Worm (Caenorhabditis elegans) whole organism, L4 larva: ENCODE results near the gene pqn-37.

Experiments used
- D1046.2 ChIP-seq: fragments of 200-800 bp; sonication (Bioruptor generic); IDR thresholded peaks from 2 replicates; pipeline ENCODE4 v1.3.6; 2022; ENCODE audit warnings: missing genetic modification characterization, missing compliant biosample characterization
- F10B5.3 ChIP-seq: sonication (generic microtip); optimal IDR thresholded peaks from 2 replicates; lab custom pipeline; 2016; ENCODE audit warnings: mild to moderate bottlenecking, missing genetic modification characterization, missing compliant biosample characterization
- F26F4.8 ChIP-seq: fragments of 200-800 bp; sonication (Bioruptor generic); conservative IDR thresholded peaks from 2 replicates; pipeline ENCODE4 v1.3.6; 2022; ENCODE audit warnings: missing genetic modification characterization, missing compliant biosample characterization
- R02D3.7 ChIP-seq: fragments of 150-350 bp; sonication (generic microtip); optimal IDR thresholded peaks from 3 replicates; lab custom pipeline; 2014; ENCODE audit warnings: missing biosample characterization, missing genetic modification characterization
- Y48G9A.11 ChIP-seq: fragments of 200-800 bp; sonication (Bioruptor generic); IDR thresholded peaks from 2 replicates; pipeline ENCODE4 v1.3.6; 2022; ENCODE audit warnings: missing genetic modification reagents, missing genetic modification characterization, missing compliant biosample characterization
- aha-1 ChIP-seq: fragments of 150-350 bp; peaks from one replicate; lab custom pipeline; 2014; ENCODE audit warnings: missing biosample characterization, missing genetic modification characterization
- aly-2 ChIP-seq: sonication (generic microtip); optimal IDR thresholded peaks from 2 replicates; lab custom pipeline; 2018; ENCODE audit warnings: missing biosample characterization, missing genetic modification characterization
- attf-4 ChIP-seq: sonication (generic microtip); optimal IDR thresholded peaks from 3 replicates; lab custom pipeline; 2017; ENCODE audit warnings: missing biosample characterization, missing genetic modification characterization
- cey-2 ChIP-seq: sonication (generic microtip); optimal IDR thresholded peaks from 3 replicates; lab custom pipeline; 2017; ENCODE audit warnings: missing genetic modification characterization, mild to moderate bottlenecking, missing compliant biosample characterization, antibody characterized with exemption, borderline replicate concordance; ENCODE audit not compliant: insufficient read depth
- daf-12 ChIP-seq: fragments of 150-350 bp; optimal IDR thresholded peaks from 2 replicates; lab custom pipeline; 2014; ENCODE audit warnings: missing biosample characterization, missing genetic modification reagents, missing genetic modification characterization
- daf-16 ChIP-seq, 3 experiments: sonication (generic microtip); optimal IDR thresholded peaks; 2 replicates each; lab custom pipeline; 2016 to 2017; ENCODE audit warnings: missing genetic modification characterization in 3 of 3, missing genetic modification reagents in 3 of 3, mild to moderate bottlenecking in 2 of 3, missing compliant biosample characterization in 2 of 3, missing biosample characterization in 1 of 3, moderate library complexity in 1 of 3
- daf-19 ChIP-seq: fragments of 200-800 bp; sonication (Bioruptor generic); conservative IDR thresholded peaks from 2 replicates; pipeline ENCODE4 v1.3.6; 2022; ENCODE audit warnings: missing genetic modification characterization, missing compliant biosample characterization
- dmd-6 ChIP-seq: fragments of 200-800 bp; sonication (Bioruptor generic); IDR thresholded peaks from 2 replicates; pipeline ENCODE4 v1.3.6; 2022; ENCODE audit warnings: missing genetic modification reagents, missing genetic modification characterization, missing compliant biosample characterization
- dve-1 ChIP-seq: sonication (generic microtip); optimal IDR thresholded peaks from 2 replicates; lab custom pipeline; 2017; ENCODE audit warnings: antibody characterized with exemption, mild to moderate bottlenecking, missing genetic modification characterization, missing compliant biosample characterization; ENCODE audit not compliant: insufficient read depth
- egl-43 ChIP-seq: fragments of 200-800 bp; sonication (Bioruptor generic); IDR thresholded peaks from 2 replicates; pipeline ENCODE4 v1.3.6; 2022; ENCODE audit warnings: missing genetic modification reagents, missing genetic modification characterization, missing compliant biosample characterization
- hif-1 ChIP-seq, 2 experiments: sonication (generic microtip); optimal IDR thresholded peaks; 2 replicates each; lab custom pipeline; 2016 to 2017; ENCODE audit warnings: missing compliant biosample characterization in 2 of 2, missing genetic modification characterization in 2 of 2, missing genetic modification reagents in 2 of 2, missing genotype in 2 of 2, mild to moderate bottlenecking in 1 of 2
- hlh-11 ChIP-seq: fragments of 200-800 bp; sonication (Bioruptor generic); optimal IDR thresholded peaks from 2 replicates; lab custom pipeline; 2018; ENCODE audit warnings: mild to moderate bottlenecking, missing genetic modification characterization, missing compliant biosample characterization
- hmg-1.1 ChIP-seq: fragments of 200-800 bp; sonication (Bioruptor generic); IDR thresholded peaks from 2 replicates; pipeline ENCODE4 v1.3.6; 2022; ENCODE audit warnings: missing genetic modification reagents, missing genetic modification characterization, missing compliant biosample characterization
- jun-1 ChIP-seq: fragments of 150-350 bp; optimal IDR thresholded peaks from 2 replicates; lab custom pipeline; 2014; ENCODE audit warnings: missing biosample characterization, missing genetic modification reagents, missing genetic modification characterization
- lin-39 ChIP-seq: fragments of 150-350 bp; optimal IDR thresholded peaks from 2 replicates; lab custom pipeline; 2014; ENCODE audit warnings: missing biosample characterization, missing genetic modification reagents, missing genetic modification characterization
- lir-3 ChIP-seq: sonication (generic microtip); optimal IDR thresholded peaks from 2 replicates; lab custom pipeline; 2016; ENCODE audit warnings: mild to moderate bottlenecking, missing genetic modification characterization, missing compliant biosample characterization
- madf-9 ChIP-seq: fragments of 200-800 bp; sonication (Bioruptor generic); conservative IDR thresholded peaks from 2 replicates; pipeline ENCODE4 v1.3.6; 2022; ENCODE audit warnings: missing genetic modification reagents, missing genetic modification characterization, missing compliant biosample characterization
- mdt-29 ChIP-seq: fragments of 200-800 bp; sonication (Bioruptor generic); IDR thresholded peaks from 2 replicates; pipeline ENCODE4 v1.3.6; 2022; ENCODE audit warnings: missing genetic modification reagents, missing genetic modification characterization, missing compliant biosample characterization
- mep-1 ChIP-seq: fragments of 150-350 bp; sonication (generic microtip); optimal IDR thresholded peaks from 3 replicates; lab custom pipeline; 2014; ENCODE audit warnings: missing biosample characterization, missing genetic modification characterization
- mxl-3 ChIP-seq: fragments of 200-800 bp; sonication (Bioruptor generic); optimal IDR thresholded peaks from 2 replicates; lab custom pipeline; 2018; ENCODE audit warnings: mild to moderate bottlenecking, missing genetic modification characterization, missing compliant biosample characterization
- nhr-102 ChIP-seq: sonication (generic microtip); optimal IDR thresholded peaks from 2 replicates; lab custom pipeline; 2016; ENCODE audit warnings: mild to moderate bottlenecking, missing genetic modification characterization, moderate library complexity, missing compliant biosample characterization
- nhr-28 ChIP-seq: fragments of 150-350 bp; optimal IDR thresholded peaks from 2 replicates; lab custom pipeline; 2014; ENCODE audit warnings: missing biosample characterization, missing genetic modification characterization
- nhr-76 ChIP-seq: fragments of 150-350 bp; optimal IDR thresholded peaks from 2 replicates; lab custom pipeline; 2014; ENCODE audit warnings: missing biosample characterization, missing genetic modification characterization
- php-3 ChIP-seq: fragments of 200-800 bp; sonication (Bioruptor generic); IDR thresholded peaks from 2 replicates; pipeline ENCODE4 v1.3.6; 2022; ENCODE audit warnings: missing genetic modification reagents, missing genetic modification characterization, missing compliant biosample characterization
- pqm-1 ChIP-seq: sonication (generic microtip); optimal IDR thresholded peaks from 2 replicates; lab custom pipeline; 2017; ENCODE audit warnings: missing biosample characterization, missing genetic modification characterization
- saeg-2 ChIP-seq: fragments of 200-800 bp; sonication (Bioruptor generic); IDR thresholded peaks from 2 replicates; pipeline ENCODE4 v1.3.6; 2022; ENCODE audit warnings: missing genetic modification reagents, missing genetic modification characterization, missing compliant biosample characterization
- set-16 ChIP-seq: fragments of 200-800 bp; sonication (Bioruptor generic); IDR thresholded peaks from 2 replicates; pipeline ENCODE4 v1.3.6; 2022; ENCODE audit warnings: missing genetic modification reagents, missing genetic modification characterization, missing compliant biosample characterization
- snpc-1.2 ChIP-seq: fragments of 200-800 bp; sonication (Bioruptor generic); IDR thresholded peaks from 2 replicates; pipeline ENCODE4 v1.3.6; 2022; ENCODE audit warnings: missing genetic modification reagents, missing genetic modification characterization, missing compliant biosample characterization
- spr-3 ChIP-seq: fragments of 200-800 bp; sonication (Bioruptor generic); optimal IDR thresholded peaks from 2 replicates; lab custom pipeline; 2018; ENCODE audit warnings: mild to moderate bottlenecking, missing genetic modification characterization, missing compliant biosample characterization
- tag-97 ChIP-seq: fragments of 200-800 bp; sonication (Bioruptor generic); IDR thresholded peaks from 2 replicates; pipeline ENCODE4 v1.3.6; 2022; ENCODE audit warnings: missing genetic modification characterization, missing compliant biosample characterization
- unc-62 ChIP-seq, 3 experiments: fragments of 150-350 bp in 1 of 3; sonication (generic microtip); optimal IDR thresholded peaks in 2 of 3; peaks in 1 of 3; 1 replicate in 1 of 3; 2 replicates in 2 of 3; lab custom pipeline; 2014 to 2017; ENCODE audit warnings: missing biosample characterization in 3 of 3, missing genetic modification characterization in 3 of 3, missing genetic modification reagents in 3 of 3, missing genotype in 1 of 3
- zag-1 ChIP-seq: fragments of 150-350 bp; optimal IDR thresholded peaks from 2 replicates; lab custom pipeline; 2014; ENCODE audit warnings: missing biosample characterization, missing genetic modification characterization
- ztf-11 ChIP-seq: fragments of 150-350 bp; optimal IDR thresholded peaks from 2 replicates; lab custom pipeline; 2014; ENCODE audit warnings: missing biosample characterization, missing genetic modification characterization
- ztf-7 ChIP-seq: fragments of 150-350 bp; optimal IDR thresholded peaks from 2 replicates; lab custom pipeline; 2014; ENCODE audit warnings: missing biosample characterization, missing genetic modification characterization

pqn-37 gene

ce11 chrX:3220267-3220666 lies 30.1 kb downstream of the pqn-37 start, which contains the start of gene rgl-1:
Gene rgl-1 (minus strand): TSS chrX:3220367.
- TF ChIP-seq Y48G9A.11 (no peak), unc-62 (GFP tag; optimal IDR thresholded peaks at IDR 0.05 in 1 of 2; lab: Kevin White, UChicago) (peak in 1 of 2 experiments; percentile 60), unc-62 (tag; optimal IDR thresholded peaks at IDR 0.05; lab: Kevin White, UChicago) (no peak)

- TF ChIP-seq nhr-102 (tag; lab: Kevin White, UChicago) (no peak), mdt-29 (GFP tag; lab: Robert Waterston, UW) (no peak), zag-1 (tag; lab: Kevin White, UChicago) (no peak), D1046.2 (GFP tag; lab: Robert Waterston, UW) (no peak), mxl-3 (GFP tag; lab: Kevin White, UChicago) (peak; percentile 53), F10B5.3 (tag; lab: Kevin White, UChicago) (no peak), attf-4 (tag; lab: Kevin White, UChicago) (no peak), daf-12 (no peak), ztf-11 (tag; lab: Kevin White, UChicago) (no peak), lir-3 (tag; lab: Kevin White, UChicago) (no peak), php-3 (peak; percentile 36; the same call in 1 of the 2 replicates), tag-97 (GFP tag; lab: Robert Waterston, UW) (no peak), dmd-6 (no peak; the same call in 1 of the 2 replicates), pqm-1 (tag; lab: Kevin White, UChicago) (peak; percentile 51), snpc-1.2 (GFP tag; lab: Robert Waterston, UW) (no peak), nhr-28 (tag; lab: Kevin White, UChicago) (peak; percentile 54), hmg-1.1 (GFP tag; lab: Robert Waterston, UW) (no peak), jun-1 (tag; lab: Kevin White, UChicago) (no peak), saeg-2 (GFP tag; lab: Robert Waterston, UW) (no peak), daf-16 (GFP tag; optimal IDR thresholded peaks at IDR 0.05; lab: Kevin White, UChicago) (no peak), daf-16 (tag; optimal IDR thresholded peaks at IDR 0.05; lab: Kevin White, UChicago) (peak; percentile 14), nhr-76 (tag; lab: Kevin White, UChicago) (no peak), cey-2 (tag; lab: Kevin White, UChicago) (no peak), R02D3.7 (no peak), set-16 (GFP tag; lab: Robert Waterston, UW) (peak; percentile 58), hlh-11 (tag; lab: Kevin White, UChicago) (peak; percentile 37), dve-1 (tag; lab: Kevin White, UChicago) (peak; percentile 19), Y48G9A.11 (no peak), egl-43 (GFP tag; lab: Robert Waterston, UW) (no peak)
Measured at ce11 chrX:3218040-3218795, 32.1 kb downstream of the pqn-37 start.

- no peak for TF ChIP-seq ztf-7 (tag; lab: Kevin White, UChicago)
- TF ChIP-seq aly-2 (tag; lab: Kevin White, UChicago): no peak
- TF ChIP-seq daf-16 (GFP tag; optimal IDR thresholded peaks at IDR 0.05; lab: Kevin White, UChicago): no peak
- TF ChIP-seq daf-16 (tag; optimal IDR thresholded peaks at IDR 0.05; lab: Kevin White, UChicago): no peak
- no peak for TF ChIP-seq madf-9 (GFP tag; lab: Robert Waterston, UW)
- no peak for TF ChIP-seq spr-3 (GFP tag; lab: Kevin White, UChicago)
- no peak for TF ChIP-seq mep-1
- no peak for TF ChIP-seq nhr-102 (tag; lab: Kevin White, UChicago)
- no peak for TF ChIP-seq lin-39 (tag; lab: Kevin White, UChicago)
- TF ChIP-seq aha-1: peak; percentile 61
- no peak for TF ChIP-seq saeg-2 (GFP tag; lab: Robert Waterston, UW)
- TF ChIP-seq unc-62 (GFP tag; optimal IDR thresholded peaks at IDR 0.05 in 1 of 2; lab: Kevin White, UChicago): peak in 1 of 2 experiments; percentile 76
- TF ChIP-seq unc-62 (tag; optimal IDR thresholded peaks at IDR 0.05; lab: Kevin White, UChicago): no peak
- no peak for TF ChIP-seq hif-1 (tag; optimal IDR thresholded peaks at IDR 0.05; lab: Kevin White, UChicago)
- no peak for TF ChIP-seq F26F4.8 (GFP tag; lab: Robert Waterston, UW)
- no peak for TF ChIP-seq daf-19 (GFP tag; lab: Robert Waterston, UW)
- TF ChIP-seq mdt-29 (GFP tag; lab: Robert Waterston, UW): no peak
Measured at ce11 chrX:3216698-3217097, 33.6 kb downstream of the pqn-37 start.
